Fruit fly (Drosophila melanogaster): ENCODE data around the gene nkd.

nkd gene

dm6 chr3L:19033154-19033811, 12.0 kb downstream of the nkd start (continued):
- no peak for TF ChIP-seq h (optimal IDR thresholded peaks at IDR 0.05)
- TF ChIP-seq NFAT (GFP tag; IDR thresholded peaks at IDR 0.05) = no peak
- TF ChIP-seq CG14014 (GFP tag; IDR thresholded peaks at IDR 0.05) = peak; percentile 28; the same call in 1 of the 2 replicates
- peak; percentile 57 for TF ChIP-seq CG8290 (GFP tag; optimal IDR thresholded peaks at IDR 0.05)
- TF ChIP-seq CG8290 (tag; optimal IDR thresholded peaks at IDR 0.05) = peak in 1 of 2 experiments; percentile 60
- peak; percentile 3 for TF ChIP-seq CG10147 (GFP tag; optimal IDR thresholded peaks at IDR 0.05)
- no peak for TF ChIP-seq CG13287 (GFP tag; IDR thresholded peaks at IDR 0.05; ENCODE audit: partially characterized antibody)

DNA sequence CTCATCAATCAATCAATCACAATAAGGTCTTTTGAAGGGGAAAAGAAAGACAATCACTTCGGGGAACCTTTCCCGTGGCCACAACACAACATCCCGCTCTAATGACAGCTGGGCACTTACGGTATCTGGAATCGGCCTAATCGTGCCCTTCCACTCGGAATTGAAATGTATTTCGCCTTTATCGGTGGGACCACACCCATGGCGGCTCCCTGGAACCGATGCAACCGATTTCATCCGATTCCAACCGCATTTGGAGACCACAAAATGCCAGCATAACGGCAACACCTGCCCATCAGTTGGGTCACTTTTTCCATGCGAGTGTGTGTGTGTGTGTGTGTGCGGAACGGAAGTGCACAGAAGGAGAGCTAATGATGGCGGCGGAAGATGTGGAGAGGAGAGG, 12.6 kb downstream of the nkd start:
- TF ChIP-seq Stat92E (GFP tag; optimal IDR thresholded peaks at IDR 0.05) (peak in 1 of 3 experiments; percentile 87), Sox102F (GFP tag; optimal IDR thresholded peaks at IDR 0.05) (no peak), cg (GFP tag; optimal IDR thresholded peaks at IDR 0.05) (peak; percentile 40), kni (GFP tag; optimal IDR thresholded peaks at IDR 0.05) (peak; percentile 55), lab (GFP tag; optimal IDR thresholded peaks at IDR 0.05) (peak; percentile 2)

dm6 chr3L:19031858-19032257, 13.4 kb downstream of the nkd start:
- peak; percentile 58 for TF ChIP-seq cad (GFP tag; optimal IDR thresholded peaks at IDR 0.05)
- peak; percentile 43 for TF ChIP-seq CG15479 (GFP tag; optimal IDR thresholded peaks at IDR 0.05)
- TF ChIP-seq tll (GFP tag; optimal IDR thresholded peaks at IDR 0.05) = no peak
- no peak for TF ChIP-seq CG16815 (GFP tag; optimal IDR thresholded peaks at IDR 0.05)
- TF ChIP-seq Bdp1 (GFP tag; optimal IDR thresholded peaks at IDR 0.05) = no peak
- TF ChIP-seq D (optimal IDR thresholded peaks at IDR 0.05) = peak; percentile 63
- no peak for TF ChIP-seq D (GFP tag; optimal IDR thresholded peaks at IDR 0.05)
- peak; percentile 48 for TF ChIP-seq zen (tag; optimal IDR thresholded peaks at IDR 0.05)
- no peak for TF ChIP-seq Deaf1 (tag; optimal IDR thresholded peaks at IDR 0.05)
- TF ChIP-seq prd (optimal IDR thresholded peaks at IDR 0.05) = no peak
- no peak for TF ChIP-seq prd (GFP tag; IDR thresholded peaks at IDR 0.05)
- TF ChIP-seq ken (GFP tag; IDR thresholded peaks at IDR 0.05) = no peak
- TF ChIP-seq CG7556 (GFP tag; optimal IDR thresholded peaks at IDR 0.05) = no peak
- no peak for TF ChIP-seq jing (GFP tag; optimal IDR thresholded peaks at IDR 0.05)
- peak; percentile 11 for TF ChIP-seq hth (optimal IDR thresholded peaks at IDR 0.05)
- TF ChIP-seq twi (tag; optimal IDR thresholded peaks at IDR 0.05) = peak; percentile 59
- TF ChIP-seq CG8765 (GFP tag; IDR thresholded peaks at IDR 0.05) = no peak

DNA sequence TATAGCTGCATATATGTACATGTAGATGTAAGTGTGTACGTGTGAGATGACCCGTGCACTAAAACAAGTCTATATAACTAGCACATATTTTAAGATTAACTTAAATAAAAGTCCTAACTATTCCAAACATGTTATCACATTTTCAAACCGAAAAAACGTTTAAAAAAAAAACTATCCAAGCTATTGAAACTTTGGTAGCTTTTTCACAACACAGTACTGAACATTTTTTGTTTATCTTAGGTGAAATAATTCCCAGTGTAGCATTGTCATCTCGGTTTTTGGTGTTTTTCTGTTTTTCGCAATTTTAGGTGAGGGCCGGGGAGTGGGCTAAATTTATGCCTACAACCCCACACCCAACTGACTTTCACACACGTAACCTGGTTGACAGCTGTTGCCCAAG, 18.1 kb downstream of the nkd start:
- TF ChIP-seq CG2678 (tag; optimal IDR thresholded peaks at IDR 0.05) (peak; percentile 31), prd (optimal IDR thresholded peaks at IDR 0.05) (no peak), prd (GFP tag; IDR thresholded peaks at IDR 0.05) (no peak), lab (GFP tag; optimal IDR thresholded peaks at IDR 0.05) (peak; percentile 57), org-1 (GFP tag; optimal IDR thresholded peaks at IDR 0.05) (no peak), CG10321 (GFP tag; IDR thresholded peaks at IDR 0.05) (no peak), CG15269 (tag; optimal IDR thresholded peaks at IDR 0.05) (peak; percentile 6), CG18599 (GFP tag; optimal IDR thresholded peaks at IDR 0.05) (peak; percentile 23), CG43689 (GFP tag; IDR thresholded peaks at IDR 0.05) (no peak), CG7839 (tag; optimal IDR thresholded peaks at IDR 0.05) (peak; percentile 21), CG2120 (GFP tag; optimal IDR thresholded peaks at IDR 0.05) (peak; percentile 38), dmrt99B (tag; optimal IDR thresholded peaks at IDR 0.05) (peak; percentile 51), sisA (GFP tag; IDR thresholded peaks at IDR 0.05) (no peak), Meics (GFP tag; optimal IDR thresholded peaks at IDR 0.05) (peak; percentile 6), tx (GFP tag; optimal IDR thresholded peaks at IDR 0.05) (no peak), CG3281 (GFP tag; optimal IDR thresholded peaks at IDR 0.05) (peak; percentile 23), phol (tag; optimal IDR thresholded peaks at IDR 0.05) (peak; percentile 39), Asciz (GFP tag; optimal IDR thresholded peaks at IDR 0.05) (peak; percentile 12), Sox100B (GFP tag; optimal IDR thresholded peaks at IDR 0.05) (peak; percentile 5), bsh (GFP tag; optimal IDR thresholded peaks at IDR 0.05) (peak in 1 of 2 experiments; percentile 6), CG30431 (GFP tag; optimal IDR thresholded peaks at IDR 0.05) (no peak)
